Worm (Caenorhabditis elegans) whole organism, young adult: ENCODE results near the gene rme-1.

Experiments used
- B0336.3 ChIP-seq: fragments of 200-800 bp; sonication (Bioruptor generic); IDR thresholded peaks from 2 replicates; pipeline ENCODE4 v1.3.6; 2022; ENCODE audit warnings: missing genetic modification characterization, missing compliant biosample characterization
- C06A6.2 ChIP-seq: fragments of 200-800 bp; sonication (Bioruptor generic); conservative IDR thresholded peaks from 2 replicates; pipeline ENCODE4 v1.3.6; 2022; ENCODE audit warnings: missing genetic modification characterization, missing compliant biosample characterization
- D2030.7 ChIP-seq: fragments of 200-800 bp; sonication (Bioruptor generic); IDR thresholded peaks from 2 replicates; pipeline ENCODE4 v1.3.6; 2022; ENCODE audit warnings: missing genetic modification reagents, missing genetic modification characterization, missing compliant biosample characterization
- F22D6.2 ChIP-seq: sonication (generic microtip); optimal IDR thresholded peaks from 2 replicates; lab custom pipeline; 2016; ENCODE audit warnings: mild to moderate bottlenecking, missing genetic modification characterization, missing compliant biosample characterization
- F23B12.7 ChIP-seq: sonication (generic microtip); optimal IDR thresholded peaks from 2 replicates; lab custom pipeline; 2017; ENCODE audit warnings: missing genetic modification characterization, mild to moderate bottlenecking, missing compliant biosample characterization, antibody characterized with exemption, moderate library complexity; ENCODE audit not compliant: insufficient read depth
- F33H1.4 ChIP-seq: fragments of 200-800 bp; sonication (Bioruptor generic); IDR thresholded peaks from 2 replicates; pipeline ENCODE4 v1.3.6; 2022; ENCODE audit warnings: missing genetic modification reagents, missing genetic modification characterization, missing compliant biosample characterization
- F49E8.2 ChIP-seq: sonication (generic microtip); optimal IDR thresholded peaks from 3 replicates; lab custom pipeline; 2017; ENCODE audit warnings: missing genetic modification characterization, mild to moderate bottlenecking, missing compliant biosample characterization, antibody characterized with exemption, moderate library complexity; ENCODE audit not compliant: insufficient read depth
- F57A8.1 ChIP-seq: fragments of 200-800 bp; sonication (Bioruptor generic); optimal IDR thresholded peaks from 2 replicates; lab custom pipeline; 2018; ENCODE audit warnings: mild to moderate bottlenecking, missing genetic modification characterization, moderate library complexity, missing compliant biosample characterization
- Y95B8A.8 ChIP-seq: fragments of 200-800 bp; sonication (Bioruptor generic); IDR thresholded peaks from 2 replicates; pipeline ENCODE4 v1.3.6; 2022; ENCODE audit warnings: missing genetic modification reagents, missing genetic modification characterization, missing compliant biosample characterization
- atf-7 ChIP-seq: sonication (generic microtip); optimal IDR thresholded peaks from 2 replicates; lab custom pipeline; 2017; ENCODE audit warnings: mild to moderate bottlenecking, missing genetic modification characterization, missing compliant biosample characterization
- attf-5 ChIP-seq: fragments of 200-800 bp; sonication (Bioruptor generic); optimal IDR thresholded peaks from 2 replicates; lab custom pipeline; 2018; ENCODE audit warnings: mild to moderate bottlenecking, missing genetic modification characterization, missing compliant biosample characterization
- cebp-1 ChIP-seq, 2 experiments: fragments of 200-800 bp in 1 of 2; sonication (Bioruptor generic) in 1 of 2; sonication (generic microtip) in 1 of 2; IDR thresholded peaks in 1 of 2; optimal IDR thresholded peaks in 1 of 2; 2 replicates each; pipeline versions ENCODE4 v1.3.6 to Lab custom; 2017 to 2022; ENCODE audit warnings: missing compliant biosample characterization in 2 of 2, missing genetic modification characterization in 2 of 2, mild to moderate bottlenecking in 1 of 2, missing genetic modification reagents in 1 of 2, moderate library complexity in 1 of 2
- ceh-27 ChIP-seq: fragments of 200-800 bp; sonication (Bioruptor generic); optimal IDR thresholded peaks from 2 replicates; lab custom pipeline; 2018; ENCODE audit warnings: mild to moderate bottlenecking, missing genetic modification characterization, moderate library complexity, missing compliant biosample characterization
- chd-7 ChIP-seq: sonication (generic microtip); optimal IDR thresholded peaks from 2 replicates; lab custom pipeline; 2016; ENCODE audit warnings: mild to moderate bottlenecking, missing genetic modification characterization, moderate library complexity, missing compliant biosample characterization
- dox-1 ChIP-seq: fragments of 200-800 bp; sonication (Bioruptor generic); IDR thresholded peaks from 2 replicates; pipeline ENCODE4 v1.3.6; 2022; ENCODE audit warnings: missing genetic modification reagents, missing genetic modification characterization, missing compliant biosample characterization
- dpl-1 ChIP-seq: fragments of 150-350 bp; optimal IDR thresholded peaks from 2 replicates; lab custom pipeline; 2014; ENCODE audit warnings: missing biosample characterization, missing genetic modification reagents, missing genetic modification characterization
- efl-1 ChIP-seq: fragments of 150-350 bp; optimal IDR thresholded peaks from 2 replicates; lab custom pipeline; 2014; ENCODE audit warnings: missing biosample characterization, missing genetic modification reagents, missing genetic modification characterization
- egl-18 ChIP-seq: fragments of 200-800 bp; sonication (Bioruptor generic); IDR thresholded peaks from 2 replicates; pipeline ENCODE4 v1.3.6; 2022; ENCODE audit warnings: missing genetic modification reagents, missing genetic modification characterization, missing compliant biosample characterization
- ets-4 ChIP-seq: fragments of 200-800 bp; sonication (Bioruptor generic); optimal IDR thresholded peaks from 2 replicates; lab custom pipeline; 2018; ENCODE audit warnings: mild to moderate bottlenecking, missing genetic modification characterization, missing compliant biosample characterization
- fkh-3 ChIP-seq: sonication (generic microtip); optimal IDR thresholded peaks from 2 replicates; lab custom pipeline; 2016; ENCODE audit warnings: mild to moderate bottlenecking, missing genetic modification characterization, missing compliant biosample characterization
- hmg-1.2 ChIP-seq: fragments of 200-800 bp; sonication (Bioruptor generic); IDR thresholded peaks from 2 replicates; pipeline ENCODE4 v1.3.6; 2022; ENCODE audit warnings: missing genetic modification reagents, missing genetic modification characterization, missing compliant biosample characterization
- hsf-1 ChIP-seq: fragments of 200-800 bp; sonication (Bioruptor generic); IDR thresholded peaks from 2 replicates; pipeline ENCODE4 v1.3.6; 2022; ENCODE audit warnings: missing genetic modification reagents, missing genetic modification characterization, missing compliant biosample characterization
- let-607 ChIP-seq, 2 experiments: fragments of 200-800 bp in 1 of 2; sonication (Bioruptor generic) in 1 of 2; sonication (generic microtip) in 1 of 2; optimal IDR thresholded peaks; 2 replicates each; lab custom pipeline; 2016 to 2018; ENCODE audit warnings: mild to moderate bottlenecking in 2 of 2, missing compliant biosample characterization in 2 of 2, missing genetic modification characterization in 2 of 2, moderate library complexity in 2 of 2, missing genotype in 1 of 2
- lin-40 ChIP-seq: sonication (generic microtip); optimal IDR thresholded peaks from 2 replicates; lab custom pipeline; 2016; ENCODE audit warnings: missing genetic modification characterization, mild to moderate bottlenecking, missing compliant biosample characterization, missing genotype, missing genetic modification reagents
- lin-54 ChIP-seq: fragments of 200-800 bp; sonication (Bioruptor generic); optimal IDR thresholded peaks from 2 replicates; lab custom pipeline; 2018; ENCODE audit warnings: mild to moderate bottlenecking, missing genetic modification characterization, missing compliant biosample characterization
- lsl-1 ChIP-seq: fragments of 200-800 bp; sonication (Bioruptor generic); optimal IDR thresholded peaks from 2 replicates; lab custom pipeline; 2018; ENCODE audit warnings: mild to moderate bottlenecking, missing genetic modification characterization, moderate library complexity, missing compliant biosample characterization
- madf-10 ChIP-seq: sonication (generic microtip); optimal IDR thresholded peaks from 2 replicates; lab custom pipeline; 2016; ENCODE audit warnings: mild to moderate bottlenecking, missing genetic modification characterization, missing compliant biosample characterization
- madf-3 ChIP-seq: fragments of 200-800 bp; sonication (Bioruptor generic); IDR thresholded peaks from 2 replicates; pipeline ENCODE4 v1.3.6; 2022; ENCODE audit warnings: missing genetic modification reagents, missing genetic modification characterization, missing compliant biosample characterization
- mcd-1 ChIP-seq: fragments of 200-800 bp; sonication (Bioruptor generic); IDR thresholded peaks from 2 replicates; pipeline ENCODE4 v1.3.6; 2022; ENCODE audit warnings: missing genetic modification reagents, missing genetic modification characterization, missing compliant biosample characterization
- mes-4 ChIP-seq: sonication (generic microtip); optimal IDR thresholded peaks from 2 replicates; lab custom pipeline; 2016; ENCODE audit warnings: missing genotype, missing genetic modification characterization, missing compliant biosample characterization
- nfyb-1 ChIP-seq: fragments of 200-800 bp; sonication (Bioruptor generic); IDR thresholded peaks from 2 replicates; pipeline ENCODE4 v1.3.6; 2022; ENCODE audit warnings: missing genetic modification reagents, missing genetic modification characterization, missing compliant biosample characterization
- nhr-80 ChIP-seq: sonication (generic microtip); optimal IDR thresholded peaks from 2 replicates; lab custom pipeline; 2016; ENCODE audit warnings: missing genetic modification characterization, missing compliant biosample characterization
- pha-4 ChIP-seq: fragments of 150-350 bp; sonication (generic microtip); optimal IDR thresholded peaks from 2 replicates; lab custom pipeline; 2014; ENCODE audit warnings: missing biosample characterization, missing genetic modification reagents, missing genetic modification characterization
- sdz-38 ChIP-seq: sonication (generic microtip); optimal IDR thresholded peaks from 2 replicates; lab custom pipeline; 2016; ENCODE audit warnings: missing genotype, missing genetic modification characterization, missing compliant biosample characterization
- sea-2 ChIP-seq: fragments of 200-800 bp; sonication (Bioruptor generic); IDR thresholded peaks from 2 replicates; pipeline ENCODE4 v1.3.6; 2022; ENCODE audit warnings: missing genetic modification characterization, missing compliant biosample characterization
- snpc-4 ChIP-seq, 5 experiments: fragments of 150-350 bp in 1 of 5; sonication (generic microtip) in 4 of 5; optimal IDR thresholded peaks; 2 replicates each; lab custom pipeline; 2014 to 2018; ENCODE audit warnings: missing genetic modification characterization in 5 of 5, missing biosample characterization in 3 of 5, antibody characterized with exemption in 2 of 5, mild to moderate bottlenecking in 2 of 5, missing compliant biosample characterization in 2 of 5, missing genotype in 2 of 5, moderate library complexity in 2 of 5, missing genetic modification reagents in 1 of 5
- somi-1 ChIP-seq: fragments of 200-800 bp; sonication (Bioruptor generic); optimal IDR thresholded peaks from 2 replicates; lab custom pipeline; 2018; ENCODE audit warnings: mild to moderate bottlenecking, missing genetic modification characterization, missing compliant biosample characterization
- tbp1 ChIP-seq: fragments of 200-800 bp; sonication (Bioruptor generic); optimal IDR thresholded peaks from 2 replicates; lab custom pipeline; 2018; ENCODE audit warnings: mild to moderate bottlenecking, missing genetic modification characterization, missing compliant biosample characterization
- unc-62 ChIP-seq: fragments of 150-350 bp; optimal IDR thresholded peaks from 2 replicates; lab custom pipeline; 2014; ENCODE audit warnings: missing biosample characterization, missing genetic modification reagents, missing genetic modification characterization
- zfh-2 ChIP-seq: fragments of 200-800 bp; sonication (Bioruptor generic); conservative IDR thresholded peaks from 2 replicates; pipeline ENCODE4 v1.3.6; 2022; ENCODE audit warnings: missing genetic modification reagents, missing genetic modification characterization, missing compliant biosample characterization
- ztf-22 ChIP-seq: fragments of 200-800 bp; sonication (Bioruptor generic); optimal IDR thresholded peaks from 2 replicates; lab custom pipeline; 2018; ENCODE audit warnings: mild to moderate bottlenecking, missing genetic modification characterization, moderate library complexity, missing compliant biosample characterization
- ztf-26 ChIP-seq: sonication (generic microtip); optimal IDR thresholded peaks from 2 replicates; lab custom pipeline; 2017; ENCODE audit warnings: missing genetic modification characterization, missing compliant biosample characterization

The rme-1 gene

DNA sequence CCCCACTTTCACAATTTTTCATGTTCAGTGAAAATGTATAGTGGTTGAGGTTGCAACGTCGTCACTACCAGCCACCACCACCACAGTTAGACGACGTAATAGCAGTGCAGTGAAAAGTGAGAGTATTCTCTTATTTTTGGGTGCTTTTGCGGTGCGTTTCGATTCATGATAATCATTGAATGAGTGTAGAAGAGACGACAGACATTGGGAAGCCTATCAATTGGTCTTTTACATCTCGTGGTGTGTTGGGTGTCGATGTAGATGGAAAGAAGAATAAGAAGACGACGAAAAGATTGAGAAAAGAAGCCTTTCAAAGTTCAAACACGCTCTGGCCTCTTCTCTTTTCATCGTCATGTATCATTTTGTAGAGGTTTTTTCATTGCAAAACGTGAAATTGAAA is 31.2 kb downstream of the rme-1 start:
- TF ChIP-seq C06A6.2 (GFP tag; lab: Robert Waterston, UW) (0 out of 2 replicates have a peak, but pooled peaks have one; percentile 10), ztf-26 (tag; lab: Kevin White, UChicago) (peak; percentile 26), nhr-80 (tag; lab: Kevin White, UChicago) (peak; percentile 55), lin-40 (tag; lab: Kevin White, UChicago) (peak; percentile 62), attf-5 (GFP tag; lab: Kevin White, UChicago) (no peak), sdz-38 (no peak)

DNA sequence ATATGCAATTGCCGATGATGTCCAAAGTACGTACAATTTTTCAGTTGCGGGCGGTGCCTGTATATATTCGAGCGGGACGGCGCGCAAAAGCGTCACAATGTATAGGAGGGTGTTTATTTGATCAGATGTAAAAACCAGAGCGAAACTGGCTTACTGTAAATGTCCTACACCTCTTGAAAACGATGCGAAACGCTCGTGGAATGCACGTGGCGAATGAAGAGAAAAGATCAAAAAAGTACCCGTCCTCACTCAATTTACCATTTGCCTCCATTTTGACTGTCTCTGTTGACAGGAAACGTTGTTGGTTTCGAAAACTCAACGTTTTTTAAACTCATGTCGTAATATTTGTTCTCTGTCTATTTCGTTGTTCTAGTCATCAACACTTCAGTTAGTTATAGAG is 32.0 kb downstream of the rme-1 start:
- TF ChIP-seq madf-10 (tag; lab: Kevin White, UChicago) (peak; percentile 21), ztf-22 (peak; percentile 15), ztf-26 (tag; lab: Kevin White, UChicago) (peak; percentile 38), lin-40 (tag; lab: Kevin White, UChicago) (peak; percentile 48), pha-4 (peak; percentile 88), unc-62 (GFP tag; lab: Kevin White, UChicago) (no peak), D2030.7 (GFP tag; lab: Robert Waterston, UW) (no peak), B0336.3 (0 out of 2 replicates have a peak, but pooled peaks have one; percentile 27), Y95B8A.8 (no peak), ceh-27 (GFP tag; lab: Kevin White, UChicago) (peak; percentile 20), let-607 (tag; optimal IDR thresholded peaks at IDR 0.05; lab: Kevin White, UChicago) (peak in 1 of 2 experiments; percentile 36), atf-7 (tag; lab: Kevin White, UChicago) (peak; percentile 29), egl-18 (GFP tag; lab: Robert Waterston, UW) (no peak), hsf-1 (no peak), cebp-1 (GFP tag; IDR thresholded peaks at IDR 0.05; lab: Robert Waterston, UW) (no peak), cebp-1 (tag; optimal IDR thresholded peaks at IDR 0.05; lab: Kevin White, UChicago) (peak; percentile 67), F23B12.7 (tag; lab: Kevin White, UChicago) (no peak), mcd-1 (GFP tag; lab: Robert Waterston, UW) (peak; percentile 37; the same call in 1 of the 2 replicates), sea-2 (no peak), efl-1 (no peak), madf-3 (no peak), nhr-80 (tag; lab: Kevin White, UChicago) (peak; percentile 57), F22D6.2 (tag; lab: Kevin White, UChicago) (no peak), somi-1 (peak; percentile 40), tbp1 (GFP tag; lab: Kevin White, UChicago) (peak; percentile 25), F57A8.1 (GFP tag; lab: Kevin White, UChicago) (no peak)

DNA sequence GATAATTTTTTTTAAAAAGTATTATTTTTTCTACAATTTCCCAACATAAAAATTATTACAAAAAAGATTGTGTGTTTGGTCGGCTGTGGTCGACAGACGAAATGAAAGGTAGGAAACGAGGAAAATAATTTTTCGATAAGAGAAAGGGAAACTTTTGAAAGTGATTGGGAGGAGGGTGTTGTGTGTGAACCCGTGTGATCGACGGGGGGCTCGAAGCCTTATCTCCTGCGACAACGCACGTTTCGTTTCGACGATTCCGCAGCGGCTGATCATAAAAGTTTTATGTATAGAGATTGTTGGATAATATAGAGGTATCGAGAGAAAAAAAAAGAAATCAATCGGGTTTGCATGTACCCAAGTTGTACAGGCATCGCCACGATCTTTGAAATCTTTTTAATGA is 34.6 kb downstream of the rme-1 start:
- TF ChIP-seq sdz-38 (no peak), cebp-1 (GFP tag; IDR thresholded peaks at IDR 0.05; lab: Robert Waterston, UW) (no peak), cebp-1 (tag; optimal IDR thresholded peaks at IDR 0.05; lab: Kevin White, UChicago) (peak; percentile 47), mes-4 (no peak), F49E8.2 (tag; lab: Kevin White, UChicago) (no peak), F33H1.4 (GFP tag; lab: Robert Waterston, UW) (no peak), lin-40 (tag; lab: Kevin White, UChicago) (peak; percentile 13), atf-7 (tag; lab: Kevin White, UChicago) (peak; percentile 46), madf-10 (tag; lab: Kevin White, UChicago) (peak; percentile 46), ets-4 (GFP tag; lab: Kevin White, UChicago) (no peak), ztf-22 (peak; percentile 76), dpl-1 (GFP tag; lab: Kevin White, UChicago) (no peak), lsl-1 (no peak), nfyb-1 (0 out of 2 replicates have a peak, but pooled peaks have one; percentile 55), lin-54 (GFP tag; lab: Kevin White, UChicago) (peak; percentile 17), hmg-1.2 (0 out of 2 replicates have a peak, but pooled peaks have one; percentile 7), fkh-3 (tag; lab: Kevin White, UChicago) (no peak), snpc-4 (GFP tag; optimal IDR thresholded peaks at IDR 0.05; lab: Kevin White, UChicago) (no peak), snpc-4 (tag; optimal IDR thresholded peaks at IDR 0.05; lab: Kevin White, UChicago) (peak in 1 of 4 experiments; percentile 2), nhr-80 (tag; lab: Kevin White, UChicago) (peak; percentile 93), chd-7 (tag; lab: Kevin White, UChicago) (peak; percentile 4), dox-1 (GFP tag; lab: Robert Waterston, UW) (peak; percentile 33; the same call in 1 of the 2 replicates), zfh-2 (GFP tag; lab: Robert Waterston, UW) (0 out of 2 replicates have a peak, but pooled peaks have one; percentile 11), B0336.3 (no peak), tbp1 (GFP tag; lab: Kevin White, UChicago) (peak; percentile 7)
